Worm (Caenorhabditis elegans): ENCODE measurements around the gene zyg-12.

The zyg-12 gene

DNA sequence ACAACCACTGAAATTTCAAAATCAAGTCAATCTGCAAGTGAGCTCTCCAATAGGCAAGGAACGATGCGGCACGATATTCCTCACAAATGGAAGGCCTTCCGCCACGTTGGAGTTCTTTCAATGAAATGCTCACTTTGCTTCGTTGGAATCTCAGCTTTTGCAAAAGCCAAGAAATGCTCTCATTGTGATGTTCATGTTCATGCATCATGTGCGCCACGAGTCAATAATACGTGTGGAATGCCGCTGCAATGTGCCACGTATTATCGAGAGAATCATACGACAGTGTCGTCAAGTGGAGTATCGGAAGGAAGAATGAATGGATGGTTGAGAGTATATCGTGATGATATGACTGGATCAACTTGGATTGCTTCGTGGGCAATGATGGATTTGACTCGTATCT is 52.2 kb downstream of the zyg-12 start:
- no peak for TF ChIP-seq unc-62 (GFP tag; optimal IDR thresholded peaks at IDR 0.05)

All from whole organism, dauer.